Worm (Caenorhabditis elegans) whole organism, young adult: ENCODE results near the gene srh-92.

Experiments
- F23B12.7 ChIP-seq: sonication (generic microtip); optimal IDR thresholded peaks from 2 replicates; lab custom pipeline; 2017; ENCODE audit warnings: missing genetic modification characterization, mild to moderate bottlenecking, missing compliant biosample characterization, antibody characterized with exemption, moderate library complexity; ENCODE audit not compliant: insufficient read depth
- Y53F4B.3 ChIP-seq: fragments of 200-800 bp; sonication (Bioruptor generic); IDR thresholded peaks from 2 replicates; pipeline ENCODE4 v1.3.6; 2022; ENCODE audit warnings: missing genetic modification reagents, missing genetic modification characterization, missing compliant biosample characterization
- ccch-3 ChIP-seq: fragments of 200-800 bp; sonication (Bioruptor generic); optimal IDR thresholded peaks from 2 replicates; lab custom pipeline; 2018; ENCODE audit warnings: mild to moderate bottlenecking, missing genetic modification characterization, missing compliant biosample characterization
- ceh-40 ChIP-seq: fragments of 200-800 bp; sonication (Bioruptor generic); IDR thresholded peaks from 2 replicates; pipeline ENCODE4 v1.3.6; 2022; ENCODE audit warnings: missing genetic modification characterization, missing compliant biosample characterization
- chd-7 ChIP-seq: sonication (generic microtip); optimal IDR thresholded peaks from 2 replicates; lab custom pipeline; 2016; ENCODE audit warnings: mild to moderate bottlenecking, missing genetic modification characterization, moderate library complexity, missing compliant biosample characterization
- him-1 ChIP-seq: sonication (generic microtip); optimal IDR thresholded peaks from 2 replicates; lab custom pipeline; 2016; ENCODE audit warnings: missing genotype, missing genetic modification reagents, missing genetic modification characterization, missing compliant biosample characterization
- lir-1 ChIP-seq: fragments of 200-800 bp; sonication (Bioruptor generic); conservative IDR thresholded peaks from 2 replicates; pipeline ENCODE4 v1.3.6; 2022; ENCODE audit warnings: missing genetic modification reagents, missing genetic modification characterization, missing compliant biosample characterization
- nhr-90 ChIP-seq: sonication (generic microtip); optimal IDR thresholded peaks from 2 replicates; lab custom pipeline; 2016; ENCODE audit warnings: missing genotype, mild to moderate bottlenecking, missing genetic modification characterization, missing compliant biosample characterization
- pha-4 ChIP-seq: fragments of 150-350 bp; sonication (generic microtip); optimal IDR thresholded peaks from 2 replicates; lab custom pipeline; 2014; ENCODE audit warnings: missing biosample characterization, missing genetic modification reagents, missing genetic modification characterization
- sdz-38 ChIP-seq: sonication (generic microtip); optimal IDR thresholded peaks from 2 replicates; lab custom pipeline; 2016; ENCODE audit warnings: missing genotype, missing genetic modification characterization, missing compliant biosample characterization

DNA sequence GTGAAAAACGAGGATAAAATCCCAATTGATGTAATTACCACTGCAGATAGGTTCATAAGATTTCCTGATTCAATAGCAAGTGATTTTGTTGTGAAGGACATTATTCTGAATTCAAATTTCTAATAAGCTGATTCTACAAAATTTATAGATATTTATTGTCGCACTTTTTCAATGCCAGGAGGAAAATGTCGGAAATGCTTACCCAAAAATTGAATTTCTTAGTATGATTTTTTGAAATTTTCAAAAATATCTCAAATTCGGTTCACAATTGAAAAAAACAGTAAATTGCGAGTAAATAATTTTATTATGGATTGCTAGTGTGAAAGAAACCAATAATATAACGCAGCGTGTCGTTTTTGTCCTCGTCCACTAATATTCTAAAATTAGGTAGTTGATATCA, 32.1 kb upstream of the srh-92 start, which contains the start of gene srbc-10:
- no peak for TF ChIP-seq sdz-38 (tag; lab: Kevin White, UChicago)
- no peak for TF ChIP-seq pha-4 (tag; lab: Kevin White, UChicago)
- no peak for TF ChIP-seq chd-7 (tag; lab: Kevin White, UChicago)
- TF ChIP-seq F23B12.7 (tag; lab: Kevin White, UChicago), result no peak
- TF ChIP-seq ceh-40 (GFP tag; lab: Robert Waterston, UW), result no peak
- TF ChIP-seq Y53F4B.3 (GFP tag; lab: Robert Waterston, UW), result no peak
- no peak for TF ChIP-seq nhr-90
- TF ChIP-seq him-1 (tag; lab: Kevin White, UChicago), result no peak
- TF ChIP-seq ccch-3 (GFP tag; lab: Kevin White, UChicago), result no peak
- TF ChIP-seq lir-1, result no peak
